Fruit fly (Drosophila melanogaster): Measurements from ENCODE around the gene CG14304.

CG14304 gene

DNA sequence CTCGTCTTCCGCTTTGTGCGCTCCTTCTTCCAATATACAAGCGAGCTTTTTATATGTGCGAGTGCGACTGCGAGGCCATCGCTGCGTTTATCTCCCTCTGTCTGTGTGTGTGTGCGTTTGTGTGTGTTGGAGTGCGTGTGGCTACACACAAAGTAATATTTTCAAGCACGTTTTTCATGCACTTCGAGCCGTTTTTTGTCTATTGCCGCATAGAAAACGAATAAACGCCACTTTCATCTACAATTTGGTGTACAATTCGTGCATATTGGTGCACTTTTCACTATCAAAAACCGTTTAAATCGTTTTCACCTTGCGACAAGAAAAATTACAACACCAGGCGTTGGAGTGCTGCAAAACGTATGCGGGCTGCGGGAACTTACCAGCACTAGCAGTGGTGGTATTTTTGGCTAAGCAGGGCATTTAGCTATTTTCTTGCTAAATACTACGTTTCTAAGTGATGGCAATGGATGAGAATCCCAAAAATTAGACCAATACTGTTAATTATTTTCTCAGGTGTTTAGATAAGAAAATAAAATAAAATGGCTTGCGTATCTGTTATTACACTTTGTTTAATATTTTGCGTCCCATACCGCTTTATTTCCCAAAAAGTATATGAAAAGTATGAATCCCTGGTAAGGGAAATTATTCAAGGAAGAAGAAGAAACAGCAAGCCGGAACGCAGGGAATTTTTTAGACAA, 38.0 kb upstream of the CG14304 start, which contains the start of the genes CG31224 and CstF64 (continued):
- TF ChIP-seq tin (GFP tag; optimal IDR thresholded peaks at IDR 0.05), result peak; percentile 87
- no peak; the same call in 1 of the 2 replicates for TF ChIP-seq danr (GFP tag; IDR thresholded peaks at IDR 0.05)
- TF ChIP-seq ken (GFP tag; IDR thresholded peaks at IDR 0.05), result peak; percentile 78; the same call in 2 of the 3 replicates
- peak; percentile 41; the same call in 1 of the 2 replicates for TF ChIP-seq gt (GFP tag; IDR thresholded peaks at IDR 0.05)
- TF ChIP-seq CG17328 (GFP tag; IDR thresholded peaks at IDR 0.05), result peak; percentile 83
- TF ChIP-seq CTCF (GFP tag; optimal IDR thresholded peaks at IDR 0.05), result no peak
- peak; percentile 81 for TF ChIP-seq CG12744 (GFP tag; optimal IDR thresholded peaks at IDR 0.05)
- TF ChIP-seq dm (GFP tag; optimal IDR thresholded peaks at IDR 0.05), result peak; percentile 83
- peak; percentile 3 for TF ChIP-seq CG7271 (tag; optimal IDR thresholded peaks at IDR 0.05)
- TF ChIP-seq CG17568 (GFP tag; optimal IDR thresholded peaks at IDR 0.05), result no peak
- TF ChIP-seq Stat92E (GFP tag; optimal IDR thresholded peaks at IDR 0.05), result peak in 1 of 3 experiments; percentile 73
- TF ChIP-seq CG9215 (GFP tag; IDR thresholded peaks at IDR 0.05), result peak; percentile 79
- peak; percentile 79 for TF ChIP-seq HmgZ (tag; optimal IDR thresholded peaks at IDR 0.05)
- TF ChIP-seq tio (GFP tag; optimal IDR thresholded peaks at IDR 0.05), result no peak
- no peak for TF ChIP-seq lov (optimal IDR thresholded peaks at IDR 0.05)
- peak; percentile 50; the same call in 1 of the 3 replicates for TF ChIP-seq lov (GFP tag; IDR thresholded peaks at IDR 0.05)
- TF ChIP-seq inv (GFP tag; IDR thresholded peaks at IDR 0.05; ENCODE audit: partially characterized antibody), result no peak
- TF ChIP-seq Oaz (GFP tag; IDR thresholded peaks at IDR 0.05), result peak; percentile 63; the same call in 1 of the 2 replicates
- TF ChIP-seq CG13296 (GFP tag; optimal IDR thresholded peaks at IDR 0.05), result peak; percentile 72
- TF ChIP-seq maf-S (GFP tag; optimal IDR thresholded peaks at IDR 0.05), result peak; percentile 65
- no peak for TF ChIP-seq D19B (GFP tag; optimal IDR thresholded peaks at IDR 0.05)
- peak; percentile 28 for TF ChIP-seq CG17802 (tag; optimal IDR thresholded peaks at IDR 0.05)
- no peak for TF ChIP-seq CG11504 (tag; optimal IDR thresholded peaks at IDR 0.05)
- peak; percentile 92 for TF ChIP-seq CG3847 (GFP tag; IDR thresholded peaks at IDR 0.05)
- TF ChIP-seq zfh2 (GFP tag; optimal IDR thresholded peaks at IDR 0.05), result peak; percentile 90
- TF ChIP-seq Ets97D (GFP tag; optimal IDR thresholded peaks at IDR 0.05), result peak; percentile 94
- peak; percentile 58 for TF ChIP-seq trh (GFP tag; optimal IDR thresholded peaks at IDR 0.05)
- TF ChIP-seq Antp (GFP tag; optimal IDR thresholded peaks at IDR 0.05), result peak; percentile 88
- no peak for TF ChIP-seq eve (GFP tag; optimal IDR thresholded peaks at IDR 0.05)
- TF ChIP-seq CG13775 (GFP tag; optimal IDR thresholded peaks at IDR 0.05), result peak; percentile 91
- TF ChIP-seq CG4707 (GFP tag; optimal IDR thresholded peaks at IDR 0.05), result no peak
- no peak for TF ChIP-seq Hand (GFP tag; optimal IDR thresholded peaks at IDR 0.05)
- peak; percentile 85 for TF ChIP-seq Ptx1 (GFP tag; IDR thresholded peaks at IDR 0.05)
- no peak for TF ChIP-seq pros (GFP tag; optimal IDR thresholded peaks at IDR 0.05)
- peak; percentile 76 for TF ChIP-seq CG34376 (GFP tag; optimal IDR thresholded peaks at IDR 0.05)
- peak; percentile 98 for TF ChIP-seq sens (GFP tag)
- peak; percentile 80 for TF ChIP-seq Ssrp (tag; optimal IDR thresholded peaks at IDR 0.05)
- peak; percentile 26 for TF ChIP-seq CG6254 (GFP tag; optimal IDR thresholded peaks at IDR 0.05)
- peak; percentile 83 for TF ChIP-seq sug (tag; optimal IDR thresholded peaks at IDR 0.05)
- peak; percentile 87 for TF ChIP-seq crc (GFP tag; optimal IDR thresholded peaks at IDR 0.05)
- TF ChIP-seq Dad (GFP tag; optimal IDR thresholded peaks at IDR 0.05), result peak; percentile 80
- no peak for TF ChIP-seq Hey (tag; optimal IDR thresholded peaks at IDR 0.05)
- no peak for TF ChIP-seq Nf-YA (GFP tag; IDR thresholded peaks at IDR 0.05)
- TF ChIP-seq jumu (GFP tag; optimal IDR thresholded peaks at IDR 0.05), result peak; percentile 89
- TF ChIP-seq CG11560 (tag; IDR thresholded peaks at IDR 0.05), result peak; percentile 54; the same call in 2 of the 3 replicates
- peak; percentile 40 for TF ChIP-seq psq (GFP tag; optimal IDR thresholded peaks at IDR 0.05)
- no peak for TF ChIP-seq CG18011 (GFP tag; optimal IDR thresholded peaks at IDR 0.05)
- peak; percentile 74 for TF ChIP-seq dmrt11E (tag; optimal IDR thresholded peaks at IDR 0.05)
- peak; percentile 59; the same call in 2 of the 4 replicates for TF ChIP-seq chinmo (GFP tag; IDR thresholded peaks at IDR 0.05; ENCODE audit: partially characterized antibody)
- peak; percentile 79 for TF ChIP-seq btn (GFP tag; optimal IDR thresholded peaks at IDR 0.05)
